Worm (Caenorhabditis elegans): ENCODE results near the gene C52B11.5.

- TF ChIP-seq egl-43 (GFP tag; IDR thresholded peaks at IDR 0.05) = no peak
- no peak for TF ChIP-seq ama-1 (optimal IDR thresholded peaks at IDR 0.05)
- no peak for TF ChIP-seq lim-7 (GFP tag; IDR thresholded peaks at IDR 0.05)
These were observed 40.5 kb upstream of the C52B11.5 start for ce11 chrX:1232074-1232473.
